Worm (Caenorhabditis elegans): ENCODE measurements around the gene C31A11.13.

ce11 chrV:16292409-16292808, 9.9 kb downstream of the C31A11.13 start, which contains the start of gene oac-5:
- TF ChIP-seq daf-16 (GFP tag; optimal IDR thresholded peaks at IDR 0.05) (no peak), daf-16 (tag; optimal IDR thresholded peaks at IDR 0.05) (no peak), pha-4 (GFP tag; IDR thresholded peaks at IDR 0.05) (no peak), pha-4 (tag; optimal IDR thresholded peaks at IDR 0.05) (no peak), R02D3.7 (tag; optimal IDR thresholded peaks at IDR 0.05) (no peak), madf-9 (GFP tag; conservative IDR thresholded peaks at IDR 0.05) (no peak), lin-13 (GFP tag; optimal IDR thresholded peaks at IDR 0.05) (no peak), unc-130 (GFP tag; optimal IDR thresholded peaks at IDR 0.05) (no peak), rbr-2 (tag; optimal IDR thresholded peaks at IDR 0.05) (no peak), mdl-1 (tag; optimal IDR thresholded peaks at IDR 0.05) (no peak), ceh-82 (tag; optimal IDR thresholded peaks at IDR 0.05) (no peak), Y75B8A.6 (GFP tag; IDR thresholded peaks at IDR 0.05) (no peak), F37D6.2 (tag; optimal IDR thresholded peaks at IDR 0.05) (no peak), fos-1 (tag; optimal IDR thresholded peaks at IDR 0.05) (no peak), nhr-25 (tag; optimal IDR thresholded peaks at IDR 0.05; ENCODE audit: borderline replicate concordance, insufficient read depth) (no peak), egl-27 (tag; optimal IDR thresholded peaks at IDR 0.05) (no peak)
